Fruit fly (Drosophila melanogaster) whole organism, embryonic: ENCODE measurements around the gene CG7320.

Source experiments
- BEAF-32 ChIP-seq: fragments of 200-800 bp; sonication (Bioruptor generic); optimal IDR thresholded peaks from 3 replicates; lab custom pipeline; 2017; ENCODE audit warnings: missing biosample characterization, missing genetic modification characterization, mild to moderate bottlenecking, moderate library complexity, missing genetic modification reagents
- CG10462 ChIP-seq: fragments of 200-800 bp; sonication (Bioruptor generic); optimal IDR thresholded peaks from 2 replicates; lab custom pipeline; 2016; ENCODE audit warnings: missing biosample characterization, missing genetic modification characterization
- CG11093 ChIP-seq: fragments of 200-800 bp; sonication (Bioruptor generic); IDR thresholded peaks from 3 replicates; pipeline ENCODE4 v1.3.6; 2022; ENCODE audit warnings: missing biosample characterization, missing genetic modification characterization
- CG12104 ChIP-seq: fragments of 200-800 bp; sonication (Bioruptor generic); optimal IDR thresholded peaks from 3 replicates; lab custom pipeline; 2016; ENCODE audit warnings: missing biosample characterization, missing genetic modification characterization
- CG12659 ChIP-seq: fragments of 200-800 bp; sonication (Bioruptor generic); optimal IDR thresholded peaks from 3 replicates; lab custom pipeline; 2017; ENCODE audit warnings: mild to moderate bottlenecking, missing biosample characterization, missing genetic modification reagents, missing genetic modification characterization
- CG13424 ChIP-seq: fragments of 200-800 bp; sonication (Bioruptor generic); optimal IDR thresholded peaks from 2 replicates; lab custom pipeline; 2019; ENCODE audit warnings: missing biosample characterization, mild to moderate bottlenecking, missing genetic modification characterization, moderate library complexity
- CG14667 ChIP-seq: fragments of 200-800 bp; sonication (Bioruptor generic); IDR thresholded peaks from 2 replicates; pipeline ENCODE4 v1.3.6; 2022; ENCODE audit warnings: missing biosample characterization, missing genetic modification characterization
- CG1603 ChIP-seq: fragments of 200-800 bp; sonication (Bioruptor generic); optimal IDR thresholded peaks from 2 replicates; lab custom pipeline; 2019; ENCODE audit warnings: missing biosample characterization, mild to moderate bottlenecking, missing genetic modification characterization, moderate library complexity
- CG16779 ChIP-seq: fragments of 200-800 bp; sonication (Bioruptor generic); IDR thresholded peaks from 2 replicates; pipeline ENCODE4 v1.3.6; 2022; ENCODE audit warnings: missing biosample characterization, missing genetic modification characterization
- CG17385 ChIP-seq: fragments of 200-800 bp; sonication (Bioruptor generic); optimal IDR thresholded peaks from 3 replicates; lab custom pipeline; 2018; ENCODE audit warnings: missing biosample characterization, mild to moderate bottlenecking, missing genetic modification characterization
- CG2199 ChIP-seq: fragments of 200-800 bp; sonication (Bioruptor generic); IDR thresholded peaks from 3 replicates; pipeline ENCODE4 v1.3.6; 2022; ENCODE audit warnings: missing biosample characterization, missing genetic modification characterization
- CG2678 ChIP-seq: fragments of 200-800 bp; sonication (Bioruptor generic); optimal IDR thresholded peaks from 3 replicates; lab custom pipeline; 2019; ENCODE audit warnings: missing biosample characterization, mild to moderate bottlenecking, missing genetic modification characterization, moderate library complexity
- CG32532 ChIP-seq: fragments of 200-800 bp; sonication (Bioruptor generic); IDR thresholded peaks from 2 replicates; pipeline ENCODE4 v1.3.6; 2022; ENCODE audit warnings: missing biosample characterization, missing genetic modification characterization
- CG3281 ChIP-seq: fragments of 200-800 bp; sonication (Bioruptor generic); optimal IDR thresholded peaks from 3 replicates; lab custom pipeline; 2017; ENCODE audit warnings: missing biosample characterization, mild to moderate bottlenecking, missing genetic modification characterization
- CG33557 ChIP-seq: fragments of 200-800 bp; sonication (Bioruptor generic); optimal IDR thresholded peaks from 2 replicates; lab custom pipeline; 2019; ENCODE audit warnings: missing biosample characterization, mild to moderate bottlenecking, missing genetic modification characterization, moderate library complexity
- CG4282 ChIP-seq: fragments of 200-800 bp; sonication (Bioruptor generic); optimal IDR thresholded peaks from 2 replicates; lab custom pipeline; 2016; ENCODE audit warnings: missing biosample characterization, missing genetic modification characterization
- CG4404 ChIP-seq: fragments of 200-800 bp; sonication (Bioruptor generic); IDR thresholded peaks from 2 replicates; pipeline ENCODE4 v1.3.6; 2022; ENCODE audit warnings: missing biosample characterization, missing genetic modification characterization
- CG6765 ChIP-seq: fragments of 200-800 bp; sonication (Bioruptor generic); optimal IDR thresholded peaks from 3 replicates; lab custom pipeline; 2017; ENCODE audit warnings: missing biosample characterization, mild to moderate bottlenecking, missing genetic modification characterization
- CG6854 ChIP-seq: fragments of 200-800 bp; sonication (Bioruptor generic); optimal IDR thresholded peaks from 3 replicates; lab custom pipeline; 2017; ENCODE audit warnings: missing biosample characterization, mild to moderate bottlenecking, missing genetic modification characterization
- CG7786 ChIP-seq: fragments of 200-800 bp; sonication (Bioruptor generic); optimal IDR thresholded peaks from 2 replicates; lab custom pipeline; 2016; ENCODE audit warnings: missing biosample characterization, missing genetic modification characterization
- CG9876 ChIP-seq: fragments of 200-800 bp; sonication (Bioruptor generic); optimal IDR thresholded peaks from 2 replicates; lab custom pipeline; 2016; ENCODE audit warnings: missing biosample characterization, missing genetic modification characterization
- Chrac-16 ChIP-seq: fragments of 200-800 bp; sonication (Bioruptor generic); optimal IDR thresholded peaks from 3 replicates; lab custom pipeline; 2016; ENCODE audit warnings: missing biosample characterization, missing genetic modification characterization
- E2f1 ChIP-seq: fragments of 200-800 bp; sonication (Bioruptor generic); IDR thresholded peaks from 2 replicates; pipeline ENCODE4 v1.3.6; 2022; ENCODE audit warnings: missing biosample characterization, missing genetic modification characterization
- Gug ChIP-seq: fragments of 200-800 bp; sonication (Bioruptor generic); IDR thresholded peaks from 4 replicates; pipeline ENCODE4 v1.3.6; 2022; ENCODE audit warnings: missing biosample characterization, missing genetic modification characterization
- HLH54F ChIP-seq: fragments of 200-800 bp; sonication (Bioruptor generic); optimal IDR thresholded peaks from 3 replicates; lab custom pipeline; 2016; ENCODE audit warnings: missing biosample characterization, missing genetic modification characterization
- Hr39 ChIP-seq: fragments of >200 bp; optimal IDR thresholded peaks from 2 replicates; lab custom pipeline; 2017
- Hr78 ChIP-seq, 2 experiments: fragments of 200-800 bp in 1 of 2; fragments of >200 bp in 1 of 2; sonication (Bioruptor generic) in 1 of 2; optimal IDR thresholded peaks; 2 replicates each; lab custom pipeline; 2017 to 2019; ENCODE audit warnings: missing biosample characterization in 2 of 2, missing genetic modification characterization in 2 of 2, mild to moderate bottlenecking in 1 of 2, moderate library complexity in 1 of 2
- NC2α ChIP-seq: fragments of 200-800 bp; sonication (Bioruptor generic); optimal IDR thresholded peaks from 2 replicates; lab custom pipeline; 2016; ENCODE audit warnings: missing biosample characterization, missing genetic modification characterization
- Opbp ChIP-seq: fragments of 200-800 bp; sonication (Bioruptor generic); IDR thresholded peaks from 3 replicates; pipeline ENCODE4 v1.3.6; 2022; ENCODE audit warnings: missing biosample characterization, missing genetic modification characterization; ENCODE audit not compliant: partially characterized antibody
- PHDP ChIP-seq: fragments of 200-800 bp; sonication (Bioruptor generic); optimal IDR thresholded peaks from 3 replicates; lab custom pipeline; 2018; ENCODE audit warnings: missing biosample characterization, mild to moderate bottlenecking, missing genetic modification characterization, moderate library complexity
- Spps ChIP-seq: fragments of 200-800 bp; sonication (Bioruptor generic); optimal IDR thresholded peaks from 2 replicates; lab custom pipeline; 2018; ENCODE audit warnings: missing biosample characterization, mild to moderate bottlenecking, missing genetic modification characterization
- ap ChIP-seq: fragments of 200-800 bp; sonication (Bioruptor generic); IDR thresholded peaks from 2 replicates; pipeline ENCODE4 v1.3.6; 2022; ENCODE audit warnings: missing biosample characterization, missing genetic modification characterization
- chinmo ChIP-seq: fragments of 200-800 bp; sonication (Bioruptor generic); IDR thresholded peaks from 4 replicates; pipeline ENCODE4 v1.3.6; 2022; ENCODE audit warnings: missing biosample characterization, missing genetic modification characterization; ENCODE audit not compliant: partially characterized antibody
- crc ChIP-seq: fragments of 200-800 bp; sonication (Bioruptor generic); optimal IDR thresholded peaks from 2 replicates; lab custom pipeline; 2016; ENCODE audit warnings: missing biosample characterization, missing genetic modification characterization
- dysf ChIP-seq: fragments of 200-800 bp; sonication (Bioruptor generic); IDR thresholded peaks from 3 replicates; pipeline ENCODE4 v1.3.6; 2022; ENCODE audit warnings: missing biosample characterization, missing genetic modification characterization
- esg ChIP-seq: fragments of 200-800 bp; sonication (Bioruptor generic); conservative IDR thresholded peaks from 2 replicates; pipeline ENCODE4 v1.3.6; 2022; ENCODE audit warnings: missing biosample characterization, missing genetic modification characterization
- gcm ChIP-seq: fragments of 200-800 bp; sonication (Bioruptor generic); optimal IDR thresholded peaks from 2 replicates; lab custom pipeline; 2019; ENCODE audit warnings: missing biosample characterization, mild to moderate bottlenecking, missing genetic modification characterization, moderate library complexity
- grau ChIP-seq: fragments of 200-800 bp; optimal IDR thresholded peaks from 3 replicates; lab custom pipeline; 2019; ENCODE audit warnings: missing biosample characterization, mild to moderate bottlenecking, missing genetic modification characterization, moderate library complexity
- gro ChIP-seq: fragments of 200-800 bp; sonication (Bioruptor generic); optimal IDR thresholded peaks from 2 replicates; lab custom pipeline; 2016; ENCODE audit warnings: missing biosample characterization, missing genetic modification characterization
- gsb-n ChIP-seq: fragments of 200-800 bp; sonication (Bioruptor generic); optimal IDR thresholded peaks from 3 replicates; lab custom pipeline; 2018; ENCODE audit warnings: missing biosample characterization, mild to moderate bottlenecking, missing genetic modification characterization
- hb ChIP-seq: fragments of 200-800 bp; sonication (Bioruptor generic); IDR thresholded peaks from 3 replicates; pipeline ENCODE4 v1.3.6; 2022; ENCODE audit warnings: missing biosample characterization, missing genetic modification characterization; ENCODE audit not compliant: partially characterized antibody
- ind ChIP-seq: fragments of 200-800 bp; sonication (Bioruptor generic); optimal IDR thresholded peaks from 3 replicates; lab custom pipeline; 2016; ENCODE audit warnings: missing biosample characterization, missing genetic modification characterization
- jumu ChIP-seq: fragments of 200-800 bp; sonication (Bioruptor generic); optimal IDR thresholded peaks from 3 replicates; lab custom pipeline; 2016; ENCODE audit warnings: missing biosample characterization, missing genetic modification characterization
- lilli ChIP-seq: fragments of 200-800 bp; sonication (Bioruptor generic); optimal IDR thresholded peaks from 3 replicates; lab custom pipeline; 2016; ENCODE audit warnings: missing biosample characterization, missing genetic modification characterization
- lmd ChIP-seq: fragments of 200-800 bp; sonication (Bioruptor generic); IDR thresholded peaks from 2 replicates; pipeline ENCODE4 v1.3.6; 2022; ENCODE audit warnings: missing biosample characterization, missing genetic modification characterization
- pita ChIP-seq: fragments of 200-800 bp; sonication (Bioruptor generic); optimal IDR thresholded peaks from 2 replicates; lab custom pipeline; 2017; ENCODE audit warnings: missing biosample characterization, mild to moderate bottlenecking, missing genetic modification characterization
- prd ChIP-seq, 3 experiments: fragments of >200 bp in 2 of 3; fragments of 200-800 bp in 1 of 3; sonication (Bioruptor generic) in 1 of 3; optimal IDR thresholded peaks in 2 of 3; IDR thresholded peaks in 1 of 3; 2 replicates in 2 of 3; 3 replicates in 1 of 3; pipeline versions ENCODE4 v1.3.6 to Lab custom; 2017 to 2022; ENCODE audit warnings: missing biosample characterization in 1 of 3, missing genetic modification characterization in 1 of 3
- row ChIP-seq: fragments of 200-800 bp; sonication (Bioruptor generic); IDR thresholded peaks from 3 replicates; pipeline ENCODE4 v1.3.6; 2022; ENCODE audit warnings: missing biosample characterization, missing genetic modification characterization
- sug ChIP-seq: fragments of 200-800 bp; optimal IDR thresholded peaks from 2 replicates; lab custom pipeline; 2019; ENCODE audit warnings: missing biosample characterization, mild to moderate bottlenecking, missing genetic modification characterization, moderate library complexity
- twi ChIP-seq: fragments of 200-800 bp; optimal IDR thresholded peaks from 2 replicates; lab custom pipeline; 2019; ENCODE audit warnings: missing biosample characterization, mild to moderate bottlenecking, missing genetic modification characterization, moderate library complexity
- z ChIP-seq: fragments of 200-800 bp; sonication (Bioruptor generic); IDR thresholded peaks from 3 replicates; pipeline ENCODE4 v1.3.6; 2022; ENCODE audit warnings: missing biosample characterization, missing genetic modification characterization

Gene CG7320

dm6 chr3L:18215669-18216068, 14.4 kb downstream of the CG7320 start (continued):
- TF ChIP-seq esg (GFP tag; lab: Robert Waterston, UW), result no peak
- peak; percentile 53 for TF ChIP-seq Chrac-16 (GFP tag; lab: Kevin White, UChicago)
- TF ChIP-seq Hr78 (GFP tag; optimal IDR thresholded peaks at IDR 0.05; lab: Kevin White, UChicago), result no peak
- no peak for TF ChIP-seq CG16779 (GFP tag; lab: Robert Waterston, UW)
- TF ChIP-seq CG4282 (GFP tag; lab: Kevin White, UChicago), result no peak
- TF ChIP-seq lmd (GFP tag; lab: Robert Waterston, UW), result peak; percentile 52
- peak; percentile 24 for TF ChIP-seq PHDP
- no peak for TF ChIP-seq CG6854 (GFP tag; lab: Kevin White, UChicago)
- peak; percentile 35 for TF ChIP-seq crc
- no peak for TF ChIP-seq Hr39 (lab: Kevin White, UChicago)
- no peak for TF ChIP-seq CG3281 (GFP tag; lab: Kevin White, UChicago)
- peak; percentile 43; the same call in 1 of the 2 replicates for TF ChIP-seq E2f1
- no peak for TF ChIP-seq chinmo
- TF ChIP-seq twi, result peak; percentile 2
- TF ChIP-seq ind, result no peak
- peak; percentile 62; the same call in 2 of the 3 replicates for TF ChIP-seq row (GFP tag; lab: Robert Waterston, UW)
- TF ChIP-seq pita (GFP tag; lab: Kevin White, UChicago), result no peak
- TF ChIP-seq prd (optimal IDR thresholded peaks at IDR 0.05; lab: Kevin White, UChicago), result no peak
- peak; percentile 73 for TF ChIP-seq prd (GFP tag; IDR thresholded peaks at IDR 0.05; lab: Robert Waterston, UW)
- no peak for TF ChIP-seq sug
- TF ChIP-seq ap (GFP tag; lab: Robert Waterston, UW), result no peak; the same call in 1 of the 2 replicates
- TF ChIP-seq CG1603 (tag; lab: Kevin White, UChicago), result peak; percentile 75
- no peak for TF ChIP-seq CG17385 (GFP tag; lab: Kevin White, UChicago)
- TF ChIP-seq CG14667, result no peak; the same call in 1 of the 2 replicates
- TF ChIP-seq BEAF-32 (GFP tag; lab: Kevin White, UChicago), result no peak
- TF ChIP-seq CG11093 (GFP tag; lab: Robert Waterston, UW), result 0 out of 3 replicates have a peak, but pooled peaks have one; percentile 22
- no peak for TF ChIP-seq CG2199 (GFP tag; lab: Robert Waterston, UW)
- TF ChIP-seq hb (GFP tag; lab: Robert Waterston, UW), result no peak
- TF ChIP-seq lilli (GFP tag; lab: Kevin White, UChicago), result peak; percentile 7
- peak; percentile 24 for TF ChIP-seq CG13424 (tag; lab: Kevin White, UChicago)
- peak; percentile 59 for TF ChIP-seq grau (tag; lab: Kevin White, UChicago)
- TF ChIP-seq CG32532 (GFP tag; lab: Robert Waterston, UW), result no peak; the same call in 1 of the 2 replicates
- TF ChIP-seq CG9876 (GFP tag; lab: Kevin White, UChicago), result no peak
- no peak for TF ChIP-seq Opbp
- TF ChIP-seq CG2678 (tag; lab: Kevin White, UChicago), result peak; percentile 56
- TF ChIP-seq Gug (GFP tag; lab: Robert Waterston, UW), result 0 out of 4 replicates have a peak, but pooled peaks have one; percentile 14
- TF ChIP-seq gcm (GFP tag; lab: Kevin White, UChicago), result peak; percentile 33
- TF ChIP-seq CG7786 (GFP tag; lab: Kevin White, UChicago), result peak; percentile 35
- peak; percentile 73 for TF ChIP-seq Spps (tag; lab: Kevin White, UChicago)
- TF ChIP-seq z, result no peak
- TF ChIP-seq CG12104 (GFP tag; lab: Kevin White, UChicago), result no peak
- peak; percentile 6 for TF ChIP-seq CG12659 (GFP tag; lab: Kevin White, UChicago)
- peak; percentile 37 for TF ChIP-seq gsb-n (tag; lab: Kevin White, UChicago)
- TF ChIP-seq jumu, result peak; percentile 55
- no peak for TF ChIP-seq CG4404 (GFP tag; lab: Robert Waterston, UW)
- no peak for TF ChIP-seq CG6765 (GFP tag; lab: Kevin White, UChicago)
- peak; percentile 17 for TF ChIP-seq HLH54F
- no peak for TF ChIP-seq gro
- peak; percentile 54; the same call in 2 of the 3 replicates for TF ChIP-seq dysf (GFP tag; lab: Robert Waterston, UW)
- TF ChIP-seq CG10462, result no peak
- peak; percentile 23 for TF ChIP-seq NC2α
- peak; percentile 66 for TF ChIP-seq CG33557 (GFP tag; lab: Kevin White, UChicago)
